Worm (Caenorhabditis elegans) whole organism, midembryonic: ENCODE measurements around the gene clec-214.

Source experiments
- T22C8.4 ChIP-seq: fragments of 200-800 bp; sonication (Bioruptor generic); IDR thresholded peaks from 2 replicates; pipeline ENCODE4 v1.3.6; 2022; ENCODE audit warnings: missing genetic modification characterization, missing compliant biosample characterization
- cog-1 ChIP-seq: sonication (generic microtip); optimal IDR thresholded peaks from 2 replicates; lab custom pipeline; 2016; ENCODE audit warnings: missing genetic modification characterization, missing compliant biosample characterization
- flt-1 ChIP-seq: fragments of 200-800 bp; sonication (Bioruptor generic); IDR thresholded peaks from 2 replicates; pipeline ENCODE4 v1.3.6; 2022; ENCODE audit warnings: missing genetic modification characterization, missing compliant biosample characterization
- klf-2 ChIP-seq: fragments of 200-800 bp; sonication (Bioruptor generic); conservative IDR thresholded peaks from 2 replicates; pipeline ENCODE4 v1.3.6; 2022; ENCODE audit warnings: missing genetic modification reagents, missing genetic modification characterization, missing compliant biosample characterization
- med-1 ChIP-seq: sonication (generic microtip); optimal IDR thresholded peaks from 2 replicates; lab custom pipeline; 2017; ENCODE audit warnings: missing genetic modification characterization, mild to moderate bottlenecking, missing compliant biosample characterization, antibody characterized with exemption, missing genetic modification reagents; ENCODE audit not compliant: insufficient read depth
- ref-1 ChIP-seq: fragments of 200-800 bp; sonication (Bioruptor generic); conservative IDR thresholded peaks from 2 replicates; pipeline ENCODE4 v1.3.6; 2022; ENCODE audit warnings: missing genetic modification reagents, missing genetic modification characterization, missing compliant biosample characterization
- tab-1 ChIP-seq: fragments of 200-800 bp; sonication (Bioruptor generic); IDR thresholded peaks from 2 replicates; pipeline ENCODE4 v1.3.6; 2022; ENCODE audit warnings: missing genetic modification characterization, missing compliant biosample characterization
- ztf-23 ChIP-seq: fragments of 200-800 bp; sonication (Bioruptor generic); IDR thresholded peaks from 2 replicates; pipeline ENCODE4 v1.3.6; 2022; ENCODE audit warnings: missing genetic modification reagents, missing genetic modification characterization, missing compliant biosample characterization
- ztf-29 ChIP-seq: fragments of 200-800 bp; sonication (Bioruptor generic); IDR thresholded peaks from 2 replicates; pipeline ENCODE4 v1.3.6; 2022; ENCODE audit warnings: missing genetic modification reagents, missing genetic modification characterization, missing compliant biosample characterization

Gene clec-214

DNA sequence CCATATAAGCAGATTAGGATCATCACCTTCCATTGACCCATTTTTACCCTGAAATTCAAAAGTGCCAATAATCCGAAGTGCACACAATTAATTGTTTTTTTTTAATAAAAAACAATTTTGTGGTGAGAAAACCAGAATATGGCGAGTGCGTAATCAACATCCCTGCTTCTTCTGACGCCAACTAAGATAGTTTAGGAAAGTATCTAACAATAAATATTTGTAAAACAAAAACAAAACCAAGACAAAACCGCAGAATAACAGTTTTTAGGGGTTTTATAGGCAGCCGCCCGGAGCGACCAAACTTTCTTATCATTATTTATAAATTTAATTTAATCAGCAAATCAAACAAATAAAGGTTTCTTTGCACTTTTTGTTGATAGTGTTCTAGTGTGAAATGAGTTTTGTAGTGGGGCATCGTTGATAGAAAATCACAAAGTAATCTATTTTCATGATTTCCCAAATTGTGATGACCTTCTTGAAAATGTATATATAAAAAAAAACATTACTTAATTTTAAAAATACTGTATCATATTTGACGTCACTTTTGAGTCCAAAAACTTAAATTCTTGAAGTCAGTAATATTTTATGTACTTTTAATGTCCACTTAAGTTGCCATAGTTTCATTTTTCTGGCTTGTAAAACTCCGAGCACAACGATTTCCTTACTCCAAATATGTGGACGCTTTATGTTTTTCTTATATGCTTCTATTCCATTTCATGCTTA is at the start of gene clec-214, which contains the start of gene folt-3:
Gene clec-214, plus strand, starts transcription at position 673 of the 723 bp plus-strand sequence.
Gene folt-3, minus strand, starts transcription at position 51 of the 723 bp plus-strand sequence.
- TF ChIP-seq ref-1 (GFP tag; lab: Robert Waterston, UW) (no peak), med-1 (GFP tag; lab: Kevin White, UChicago) (no peak), flt-1 (no peak), T22C8.4 (GFP tag; lab: Robert Waterston, UW) (no peak)

- TF ChIP-seq med-1 (GFP tag; lab: Kevin White, UChicago) (no peak), cog-1 (no peak), T22C8.4 (GFP tag; lab: Robert Waterston, UW) (no peak)
Observed at ce11 chrV:7562947-7563346, 47.2 kb upstream of the clec-214 start, which contains the start of gene F19F10.1. Gene F19F10.1 (plus strand): TSS chrV:7563247.

ce11 chrV:7570290-7570689 is 39.9 kb upstream of the clec-214 start, which contains the start of gene clec-212:
Gene clec-212 (minus strand): TSS chrV:7570390.
- TF ChIP-seq ztf-23 (GFP tag; lab: Robert Waterston, UW) (no peak), ztf-29 (GFP tag; lab: Robert Waterston, UW) (no peak), flt-1 (no peak), tab-1 (GFP tag; lab: Robert Waterston, UW) (no peak), cog-1 (no peak), ref-1 (GFP tag; lab: Robert Waterston, UW) (no peak), med-1 (GFP tag; lab: Kevin White, UChicago) (no peak), T22C8.4 (GFP tag; lab: Robert Waterston, UW) (no peak), klf-2 (GFP tag; lab: Robert Waterston, UW) (no peak)

ce11 chrV:7570955-7571354 is 39.2 kb upstream of the clec-214 start, which contains the start of gene F19F10.14:
Gene F19F10.14 (minus strand): TSS chrV:7571055.
- no peak for TF ChIP-seq med-1 (GFP tag; lab: Kevin White, UChicago)
- TF ChIP-seq klf-2 (GFP tag; lab: Robert Waterston, UW) = no peak
- no peak for TF ChIP-seq ztf-29 (GFP tag; lab: Robert Waterston, UW)
- no peak for TF ChIP-seq cog-1
- TF ChIP-seq flt-1 = no peak
- no peak for TF ChIP-seq ref-1 (GFP tag; lab: Robert Waterston, UW)
- TF ChIP-seq tab-1 (GFP tag; lab: Robert Waterston, UW) = no peak
- TF ChIP-seq T22C8.4 (GFP tag; lab: Robert Waterston, UW) = no peak
- TF ChIP-seq ztf-23 (GFP tag; lab: Robert Waterston, UW) = no peak

DNA sequence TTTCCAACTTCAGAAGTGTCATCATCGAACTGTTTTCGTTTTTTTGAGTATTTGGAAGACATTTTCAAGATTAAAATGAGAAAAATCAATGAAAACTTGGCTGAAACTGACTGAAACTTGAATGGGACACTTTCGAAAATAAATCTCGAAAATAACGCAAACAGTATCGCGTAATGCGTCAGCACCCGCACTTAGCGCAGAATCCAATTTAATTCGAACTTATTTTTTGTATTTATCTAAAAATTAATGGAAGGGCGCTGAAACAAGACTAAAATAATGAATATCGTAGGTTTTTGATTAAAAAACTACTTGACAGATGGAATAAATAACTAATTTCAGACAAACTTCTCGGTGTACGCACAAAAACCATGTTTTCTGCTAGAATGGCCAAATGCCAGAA is 34.6 kb upstream of the clec-214 start, which contains the start of the genes snu-66 and ints-9:
Gene snu-66, minus strand, starts transcription at position 108 of the 400 bp plus-strand sequence.
Gene ints-9, plus strand, starts transcription at position 240 of the 400 bp plus-strand sequence.
- TF ChIP-seq T22C8.4 (GFP tag; lab: Robert Waterston, UW) (no peak), klf-2 (GFP tag; lab: Robert Waterston, UW) (no peak), ztf-23 (GFP tag; lab: Robert Waterston, UW) (no peak), ref-1 (GFP tag; lab: Robert Waterston, UW) (no peak), ztf-29 (GFP tag; lab: Robert Waterston, UW) (no peak), cog-1 (no peak), flt-1 (no peak)

- TF ChIP-seq cog-1 (no peak), T22C8.4 (GFP tag; lab: Robert Waterston, UW) (peak; percentile 67)
Observed at ce11 chrV:7580378-7580777, 29.8 kb upstream of the clec-214 start, which contains the start of gene ets-6. Gene ets-6 (minus strand): TSS chrV:7580546.

DNA sequence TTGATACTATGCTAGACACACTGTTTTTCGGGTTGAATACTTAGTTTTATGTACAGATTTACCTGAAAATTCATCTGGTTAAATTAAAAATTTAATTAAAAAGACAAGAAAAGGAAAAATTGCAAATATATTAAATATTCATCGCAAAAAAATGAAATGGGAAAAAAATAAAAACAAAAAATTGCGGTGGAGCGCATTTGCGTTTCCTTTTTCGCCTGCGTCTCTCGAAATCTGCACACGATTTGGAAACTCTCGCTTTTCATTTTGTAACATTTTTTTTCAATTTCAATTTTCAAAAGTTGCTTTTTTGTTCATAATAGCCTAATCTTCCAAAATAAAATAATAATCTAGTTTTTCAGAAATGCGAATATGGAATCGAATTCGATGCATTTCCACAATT is 22.5 kb upstream of the clec-214 start, which contains the start of the genes F19F10.11 and C50E3.5:
Gene F19F10.11, minus strand, starts transcription at position 68 of the 400 bp plus-strand sequence.
Gene C50E3.5, plus strand, starts transcription at position 360 of the 400 bp plus-strand sequence.
- TF ChIP-seq ztf-23 (GFP tag; lab: Robert Waterston, UW) (no peak), flt-1 (no peak), med-1 (GFP tag; lab: Kevin White, UChicago) (no peak), ref-1 (GFP tag; lab: Robert Waterston, UW) (no peak), T22C8.4 (GFP tag; lab: Robert Waterston, UW) (no peak), tab-1 (GFP tag; lab: Robert Waterston, UW) (no peak), cog-1 (no peak), ztf-29 (GFP tag; lab: Robert Waterston, UW) (no peak), klf-2 (GFP tag; lab: Robert Waterston, UW) (no peak)

DNA sequence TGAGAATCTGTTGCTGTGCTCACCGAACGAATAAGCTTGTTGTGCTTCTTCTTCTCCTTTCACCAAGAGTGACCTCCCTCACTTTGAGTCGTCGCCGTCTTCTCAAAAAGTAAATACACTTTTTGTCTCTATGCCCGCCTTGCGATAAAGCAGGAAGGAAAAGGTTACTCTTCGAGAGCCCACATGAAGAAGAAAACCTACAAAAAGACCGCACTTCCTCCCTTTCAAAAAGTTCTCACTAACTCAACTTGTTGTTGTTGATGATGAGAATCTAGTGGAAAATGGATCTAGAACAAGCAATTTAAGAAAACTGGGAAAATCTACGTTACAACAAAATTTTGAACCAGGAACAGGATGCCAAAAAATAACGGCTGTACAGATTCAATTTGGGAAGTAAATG is 19.7 kb upstream of the clec-214 start, which contains the start of gene C50E3.6:
Gene C50E3.6, minus strand, starts transcription at position 101 of the 400 bp plus-strand sequence.
- TF ChIP-seq med-1 (GFP tag; lab: Kevin White, UChicago) (no peak), ref-1 (GFP tag; lab: Robert Waterston, UW) (no peak), cog-1 (no peak), T22C8.4 (GFP tag; lab: Robert Waterston, UW) (no peak), klf-2 (GFP tag; lab: Robert Waterston, UW) (no peak)

ce11 chrV:7595132-7595531 is 15.0 kb upstream of the clec-214 start:
- TF ChIP-seq klf-2 (GFP tag; lab: Robert Waterston, UW) = no peak

DNA sequence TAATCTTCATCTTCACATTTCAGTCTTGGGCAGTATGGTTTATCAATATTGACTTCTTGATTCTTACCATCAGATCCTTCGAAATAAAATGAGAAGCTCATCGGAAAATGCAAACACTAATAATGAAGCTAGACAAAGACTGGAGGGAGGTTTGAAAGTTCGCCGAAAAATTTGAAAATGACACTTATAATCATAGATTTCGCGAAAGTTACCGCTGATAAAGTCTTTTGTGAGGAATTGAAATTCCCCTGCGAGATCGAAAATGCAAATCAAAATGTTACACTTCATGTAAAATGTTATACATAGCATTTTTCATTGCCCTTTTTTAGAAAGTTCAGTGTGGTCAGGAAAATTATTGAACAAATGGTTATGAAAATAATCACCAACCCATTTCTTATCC is 11.9 kb upstream of the clec-214 start, which contains the start of gene C50E3.7:
Gene C50E3.7, minus strand, starts transcription at position 101 of the 400 bp plus-strand sequence.
- no peak for TF ChIP-seq tab-1 (GFP tag; lab: Robert Waterston, UW)
- TF ChIP-seq ztf-23 (GFP tag; lab: Robert Waterston, UW) = no peak
